Fruit fly (Drosophila melanogaster): ENCODE results near the gene Arl1.

Gene Arl1

DNA sequence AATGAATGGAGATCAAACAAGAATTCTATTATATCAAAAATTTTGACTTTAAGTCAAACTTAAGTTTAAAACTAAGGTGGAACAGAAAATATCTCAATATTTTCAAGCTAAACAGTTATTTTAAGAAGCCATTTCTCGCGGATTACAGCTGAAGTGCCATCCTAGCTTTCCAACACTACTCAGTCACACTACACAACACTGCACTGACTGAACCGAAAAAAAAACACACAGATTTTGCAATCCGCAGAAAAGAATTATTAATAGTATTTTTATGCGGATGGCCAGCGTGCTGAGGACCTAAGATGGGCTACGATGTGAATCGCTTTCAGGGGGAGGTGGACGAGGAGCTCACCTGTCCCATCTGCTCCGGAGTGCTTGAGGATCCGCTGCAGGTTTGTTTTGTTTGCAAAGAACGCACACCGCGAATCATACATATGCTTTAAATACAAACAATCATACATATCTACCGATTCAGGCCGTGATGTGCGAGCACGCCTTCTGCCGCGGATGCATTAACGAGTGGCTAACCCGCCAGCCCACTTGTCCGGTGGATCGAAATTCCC, 26.4 kb upstream of the Arl1 start, which contains the start of gene elgi (continued):
- TF ChIP-seq CG13894 (tag; optimal IDR thresholded peaks at IDR 0.05) (peak; percentile 22), CG3281 (GFP tag; optimal IDR thresholded peaks at IDR 0.05) (peak; percentile 43), CG8944 (GFP tag; optimal IDR thresholded peaks at IDR 0.05) (peak; percentile 38), az2 (GFP tag; optimal IDR thresholded peaks at IDR 0.05) (peak; percentile 36), crp (GFP tag; optimal IDR thresholded peaks at IDR 0.05) (peak in 1 of 2 experiments; percentile 71), exex (tag; optimal IDR thresholded peaks at IDR 0.05) (no peak), wdn (GFP tag; IDR thresholded peaks at IDR 0.05) (no peak), trh (GFP tag; optimal IDR thresholded peaks at IDR 0.05) (no peak), CG1792 (GFP tag; optimal IDR thresholded peaks at IDR 0.05) (peak; percentile 64), sd (tag; optimal IDR thresholded peaks at IDR 0.05) (no peak), MTF-1 (GFP tag; optimal IDR thresholded peaks at IDR 0.05; ENCODE audit: borderline replicate concordance) (no peak), HmgZ (tag; optimal IDR thresholded peaks at IDR 0.05) (peak; percentile 72), CG16815 (GFP tag; optimal IDR thresholded peaks at IDR 0.05) (no peak), CG14050 (GFP tag; IDR thresholded peaks at IDR 0.05) (no peak), Fer3 (tag; optimal IDR thresholded peaks at IDR 0.05) (peak; percentile 26), CG34376 (GFP tag; optimal IDR thresholded peaks at IDR 0.05) (peak; percentile 67), mam (GFP tag; optimal IDR thresholded peaks at IDR 0.05) (peak; percentile 85), Doc3 (GFP tag; IDR thresholded peaks at IDR 0.05; ENCODE audit: partially characterized antibody) (no peak), Hsf (GFP tag; optimal IDR thresholded peaks at IDR 0.05) (peak; percentile 75), Dad (GFP tag; optimal IDR thresholded peaks at IDR 0.05) (peak; percentile 43), fd102C (GFP tag; optimal IDR thresholded peaks at IDR 0.05) (no peak), CG9727 (GFP tag; optimal IDR thresholded peaks at IDR 0.05) (no peak), HLHmδ (GFP tag; optimal IDR thresholded peaks at IDR 0.05) (no peak), ase (GFP tag; IDR thresholded peaks at IDR 0.05) (no peak), CG5180 (GFP tag; optimal IDR thresholded peaks at IDR 0.05) (peak; percentile 16), ssp (GFP tag; IDR thresholded peaks at IDR 0.05) (no peak), eve (GFP tag; optimal IDR thresholded peaks at IDR 0.05) (no peak), tna (GFP tag; IDR thresholded peaks at IDR 0.05; ENCODE audit: partially characterized antibody) (no peak), Ets65A (GFP tag) (peak; percentile 94), Hr39 (optimal IDR thresholded peaks at IDR 0.05) (no peak), CG15269 (tag; optimal IDR thresholded peaks at IDR 0.05) (no peak), lbe (GFP tag; optimal IDR thresholded peaks at IDR 0.05) (peak; percentile 78), emc (GFP tag; optimal IDR thresholded peaks at IDR 0.05) (no peak), CG30431 (GFP tag; optimal IDR thresholded peaks at IDR 0.05) (no peak), Asciz (GFP tag; optimal IDR thresholded peaks at IDR 0.05) (no peak), Bgb (GFP tag; IDR thresholded peaks at IDR 0.05; ENCODE audit: partially characterized antibody) (no peak), CG2120 (GFP tag; optimal IDR thresholded peaks at IDR 0.05) (peak; percentile 85), lmd (GFP tag; IDR thresholded peaks at IDR 0.05) (peak; percentile 53; the same call in 1 of the 2 replicates), chm (GFP tag; IDR thresholded peaks at IDR 0.05) (0 out of 2 replicates have a peak, but pooled peaks have one; percentile 5), fu2 (GFP tag; optimal IDR thresholded peaks at IDR 0.05) (peak; percentile 58), inv (GFP tag; IDR thresholded peaks at IDR 0.05; ENCODE audit: partially characterized antibody) (no peak), Deaf1 (tag; optimal IDR thresholded peaks at IDR 0.05) (no peak), CG1832 (GFP tag; optimal IDR thresholded peaks at IDR 0.05) (no peak), Vsx1 (GFP tag; optimal IDR thresholded peaks at IDR 0.05) (no peak), zf30C (GFP tag; optimal IDR thresholded peaks at IDR 0.05) (no peak), CG12299 (tag; optimal IDR thresholded peaks at IDR 0.05) (no peak), maf-S (GFP tag; optimal IDR thresholded peaks at IDR 0.05) (peak; percentile 65)
